Fruit fly (Drosophila melanogaster): ENCODE measurements around the gene CG13887.

CG13887 gene

DNA sequence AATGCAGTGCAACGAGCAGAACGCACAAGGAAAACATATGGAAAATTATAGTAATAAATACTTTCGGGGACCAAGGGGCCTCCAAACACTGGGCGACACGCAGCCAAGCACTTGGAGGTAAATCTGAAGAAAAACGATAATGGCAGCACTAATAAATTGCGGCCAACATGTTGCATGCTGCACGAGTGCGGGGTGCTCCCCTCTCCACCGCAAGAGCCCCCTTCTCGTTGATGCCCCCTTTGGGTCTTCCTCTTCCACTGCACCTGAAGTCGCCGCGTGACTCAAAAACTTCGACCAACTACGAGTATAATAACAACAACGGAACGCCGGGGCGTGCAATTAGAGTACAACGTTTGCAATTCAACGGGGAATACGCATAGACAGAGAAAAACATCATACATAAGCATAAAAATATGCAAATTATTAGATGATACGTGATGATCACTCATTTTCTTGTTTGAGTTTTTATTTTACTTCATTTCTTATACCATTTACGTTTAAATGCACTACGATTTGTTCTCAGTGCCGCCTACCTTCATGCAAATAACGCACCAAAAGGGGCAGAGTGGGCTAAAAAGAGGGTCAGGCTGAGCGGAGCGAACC, 35.7 kb upstream of the CG13887 start (continued):
- no peak for TF ChIP-seq cato (GFP tag; optimal IDR thresholded peaks at IDR 0.05; ENCODE audit: borderline replicate concordance)
- TF ChIP-seq CG1529 (GFP tag; optimal IDR thresholded peaks at IDR 0.05): no peak
- TF ChIP-seq Antp (GFP tag; optimal IDR thresholded peaks at IDR 0.05): no peak
- no peak for TF ChIP-seq BEAF-32 (GFP tag; optimal IDR thresholded peaks at IDR 0.05)
- no peak for TF ChIP-seq trem (tag; optimal IDR thresholded peaks at IDR 0.05)
- no peak for TF ChIP-seq CG34376 (GFP tag; optimal IDR thresholded peaks at IDR 0.05)
- TF ChIP-seq CG8388 (GFP tag; optimal IDR thresholded peaks at IDR 0.05): no peak
- TF ChIP-seq CG10462 (GFP tag; optimal IDR thresholded peaks at IDR 0.05): no peak
- TF ChIP-seq slbo (GFP tag; IDR thresholded peaks at IDR 0.05): peak; percentile 21; the same call in 1 of the 2 replicates
- TF ChIP-seq Ada2b (GFP tag; IDR thresholded peaks at IDR 0.05): peak; percentile 20; the same call in 1 of the 2 replicates
- TF ChIP-seq hb (GFP tag; IDR thresholded peaks at IDR 0.05; ENCODE audit: partially characterized antibody): no peak
- TF ChIP-seq z (GFP tag; IDR thresholded peaks at IDR 0.05): no peak
- TF ChIP-seq cwo (GFP tag; optimal IDR thresholded peaks at IDR 0.05): no peak
- TF ChIP-seq H2.0 (GFP tag; IDR thresholded peaks at IDR 0.05): no peak
- no peak for TF ChIP-seq CG12942 (GFP tag; optimal IDR thresholded peaks at IDR 0.05)
- TF ChIP-seq Usf (GFP tag; optimal IDR thresholded peaks at IDR 0.05): no peak
- peak; percentile 38 for TF ChIP-seq CG2678 (tag; optimal IDR thresholded peaks at IDR 0.05)
- TF ChIP-seq bigmax (GFP tag; optimal IDR thresholded peaks at IDR 0.05): no peak
- no peak for TF ChIP-seq Sox100B (GFP tag; optimal IDR thresholded peaks at IDR 0.05)
- TF ChIP-seq dpn (GFP tag; optimal IDR thresholded peaks at IDR 0.05): no peak
- TF ChIP-seq lbe (GFP tag; optimal IDR thresholded peaks at IDR 0.05): peak; percentile 50
- no peak for TF ChIP-seq CG12236 (GFP tag; optimal IDR thresholded peaks at IDR 0.05)
- TF ChIP-seq pnt (GFP tag; optimal IDR thresholded peaks at IDR 0.05): no peak
- no peak for TF ChIP-seq fd64A (GFP tag; optimal IDR thresholded peaks at IDR 0.05)
- TF ChIP-seq Sry-β (GFP tag; optimal IDR thresholded peaks at IDR 0.05): no peak
- no peak for TF ChIP-seq kni (GFP tag; optimal IDR thresholded peaks at IDR 0.05)
- no peak for TF ChIP-seq ac (GFP tag; optimal IDR thresholded peaks at IDR 0.05)
- TF ChIP-seq lola (GFP tag; optimal IDR thresholded peaks at IDR 0.05): peak in 1 of 3 experiments; percentile 1
- no peak for TF ChIP-seq ttk (GFP tag; IDR thresholded peaks at IDR 0.05)
- no peak for TF ChIP-seq Awh (GFP tag; IDR thresholded peaks at IDR 0.05)
- no peak for TF ChIP-seq Dad (GFP tag; optimal IDR thresholded peaks at IDR 0.05)
- no peak for TF ChIP-seq CG14014 (GFP tag; IDR thresholded peaks at IDR 0.05)
- no peak for TF ChIP-seq sd (tag; optimal IDR thresholded peaks at IDR 0.05)
- no peak for TF ChIP-seq gt (GFP tag; IDR thresholded peaks at IDR 0.05)
- no peak for TF ChIP-seq Rx (GFP tag; IDR thresholded peaks at IDR 0.05)
- no peak for TF ChIP-seq CG12104 (GFP tag; optimal IDR thresholded peaks at IDR 0.05)
- 0 out of 2 replicates have a peak, but pooled peaks have one; percentile 13 for TF ChIP-seq lmd (GFP tag; IDR thresholded peaks at IDR 0.05)
- TF ChIP-seq CHES-1-like (GFP tag; optimal IDR thresholded peaks at IDR 0.05): no peak
- TF ChIP-seq phol (tag; optimal IDR thresholded peaks at IDR 0.05): peak; percentile 31
- TF ChIP-seq CG6791 (GFP tag; IDR thresholded peaks at IDR 0.05; ENCODE audit: partially characterized antibody): no peak
- no peak for TF ChIP-seq hkb (optimal IDR thresholded peaks at IDR 0.05)
- no peak for TF ChIP-seq hkb (GFP tag; IDR thresholded peaks at IDR 0.05)
- TF ChIP-seq CG6683 (GFP tag; optimal IDR thresholded peaks at IDR 0.05): no peak
- no peak for TF ChIP-seq sima (GFP tag; optimal IDR thresholded peaks at IDR 0.05)
- TF ChIP-seq CG2712 (tag; optimal IDR thresholded peaks at IDR 0.05): peak; percentile 5
- TF ChIP-seq row (GFP tag; IDR thresholded peaks at IDR 0.05): peak; percentile 13; the same call in 1 of the 3 replicates
- peak; percentile 59 for TF ChIP-seq sens (GFP tag)
- no peak for TF ChIP-seq CG9609 (GFP tag; optimal IDR thresholded peaks at IDR 0.05)
- no peak for TF ChIP-seq dimm (GFP tag; IDR thresholded peaks at IDR 0.05)
- TF ChIP-seq Dfd (GFP tag; optimal IDR thresholded peaks at IDR 0.05): no peak
- no peak for TF ChIP-seq CG18011 (GFP tag; optimal IDR thresholded peaks at IDR 0.05)
